Worm (Caenorhabditis elegans) whole organism, L2 larva: ENCODE measurements around the gene madf-5.

Experiments
- ama-1 ChIP-seq: fragments of 150-350 bp; optimal IDR thresholded peaks from 2 replicates; lab custom pipeline; 2018; ENCODE audit warnings: inconsistent platforms
- dmd-4 ChIP-seq: sonication (generic microtip); optimal IDR thresholded peaks from 2 replicates; lab custom pipeline; 2017; ENCODE audit warnings: missing biosample characterization, missing genetic modification characterization
- nhr-12 ChIP-seq: fragments of 150-350 bp; optimal IDR thresholded peaks from 2 replicates; lab custom pipeline; 2014; ENCODE audit warnings: missing biosample characterization, missing genetic modification characterization
- nhr-6 ChIP-seq: fragments of 150-350 bp; optimal IDR thresholded peaks from 2 replicates; lab custom pipeline; 2014; ENCODE audit warnings: missing biosample characterization, missing genetic modification characterization
- unc-62 ChIP-seq: fragments of 150-350 bp; optimal IDR thresholded peaks from 2 replicates; lab custom pipeline; 2014; ENCODE audit warnings: missing biosample characterization, missing genetic modification reagents, missing genetic modification characterization
- zag-1 ChIP-seq: fragments of 150-350 bp; optimal IDR thresholded peaks from 2 replicates; lab custom pipeline; 2014; ENCODE audit warnings: missing biosample characterization, missing genetic modification characterization

- TF ChIP-seq ama-1 (lab: Kevin White, UChicago) = no peak
- no peak for TF ChIP-seq nhr-6 (tag; lab: Kevin White, UChicago)
- TF ChIP-seq nhr-12 (tag; lab: Kevin White, UChicago) = no peak
- TF ChIP-seq unc-62 (GFP tag; lab: Kevin White, UChicago) = no peak
- no peak for TF ChIP-seq dmd-4 (tag; lab: Kevin White, UChicago)
- no peak for TF ChIP-seq zag-1 (tag; lab: Kevin White, UChicago)
Observed at ce11 chrII:14534000-14534399, 39.4 kb upstream of the madf-5 start, which contains the start of gene C04H5.1.
